Fruit fly (Drosophila melanogaster): ENCODE measurements around the gene CG18744.

- TF ChIP-seq CG9948 (tag; optimal IDR thresholded peaks at IDR 0.05) = no peak
- TF ChIP-seq Pif1B (GFP tag; optimal IDR thresholded peaks at IDR 0.05) = no peak
- no peak for TF ChIP-seq CG8301 (tag; optimal IDR thresholded peaks at IDR 0.05)
- TF ChIP-seq CG4496 (GFP tag; IDR thresholded peaks at IDR 0.05) = no peak
- TF ChIP-seq CG34367 (tag; optimal IDR thresholded peaks at IDR 0.05) = no peak
Measured at dm6 chr3R:7787899-7788298, 10.7 kb downstream of the CG18744 start, which contains the start of gene CG18748.
